Worm (Caenorhabditis elegans) whole organism, midembryonic: ENCODE data around the gene R07B1.11.

Experiments
- flt-1 ChIP-seq: fragments of 200-800 bp; sonication (Bioruptor generic); IDR thresholded peaks from 2 replicates; pipeline ENCODE4 v1.3.6; 2022; ENCODE audit warnings: missing genetic modification characterization, missing compliant biosample characterization
- med-1 ChIP-seq: sonication (generic microtip); optimal IDR thresholded peaks from 2 replicates; lab custom pipeline; 2017; ENCODE audit warnings: missing genetic modification characterization, mild to moderate bottlenecking, missing compliant biosample characterization, antibody characterized with exemption, missing genetic modification reagents; ENCODE audit not compliant: insufficient read depth
- tab-1 ChIP-seq: fragments of 200-800 bp; sonication (Bioruptor generic); IDR thresholded peaks from 2 replicates; pipeline ENCODE4 v1.3.6; 2022; ENCODE audit warnings: missing genetic modification characterization, missing compliant biosample characterization
- ztf-23 ChIP-seq: fragments of 200-800 bp; sonication (Bioruptor generic); IDR thresholded peaks from 2 replicates; pipeline ENCODE4 v1.3.6; 2022; ENCODE audit warnings: missing genetic modification reagents, missing genetic modification characterization, missing compliant biosample characterization
- ztf-29 ChIP-seq: fragments of 200-800 bp; sonication (Bioruptor generic); IDR thresholded peaks from 2 replicates; pipeline ENCODE4 v1.3.6; 2022; ENCODE audit warnings: missing genetic modification reagents, missing genetic modification characterization, missing compliant biosample characterization

DNA sequence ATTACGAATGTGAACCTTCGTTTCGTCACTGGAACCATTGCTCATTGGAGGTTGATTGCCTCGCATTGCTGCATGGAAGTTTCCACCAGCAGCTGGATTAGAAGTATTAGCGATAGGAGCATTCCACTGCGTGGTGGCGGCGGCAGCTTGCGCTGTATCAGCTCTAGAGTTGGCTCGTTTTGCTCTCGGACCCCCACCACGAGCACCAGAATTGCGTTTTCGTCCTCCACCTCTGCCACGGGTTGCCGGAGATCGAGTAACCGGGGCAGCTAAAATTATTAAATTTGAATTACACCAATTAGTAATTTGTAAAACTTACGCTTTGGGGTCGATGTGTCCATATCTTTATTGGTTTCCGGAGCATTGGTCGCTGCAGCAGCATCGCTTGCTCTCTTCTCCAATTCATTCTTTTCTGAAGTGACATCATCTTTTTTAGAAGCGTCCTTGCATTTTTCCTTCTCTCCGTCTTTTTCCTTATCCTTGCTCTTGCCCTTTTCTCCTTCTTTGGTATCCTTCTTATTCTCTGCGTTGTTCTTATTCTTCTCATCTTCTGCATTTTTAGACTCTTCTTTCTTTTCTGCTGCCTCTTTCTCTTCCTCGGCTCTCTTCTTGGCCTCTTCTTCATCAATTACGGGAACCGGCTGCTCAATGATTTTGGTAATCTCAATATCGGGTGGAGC is 42.4 kb upstream of the R07B1.11 start:
- TF ChIP-seq flt-1 (no peak), ztf-29 (no peak), med-1 (GFP tag; lab: Kevin White, UChicago) (no peak), ztf-23 (GFP tag; lab: Robert Waterston, UW) (no peak), tab-1 (GFP tag; lab: Robert Waterston, UW) (no peak)
